Fruit fly (Drosophila melanogaster) whole organism, embryonic: ENCODE data around the gene CG3339.

ENCODE experiments used
- CG10565 ChIP-seq: fragments of 200-800 bp; sonication (Bioruptor generic); optimal IDR thresholded peaks from 3 replicates; lab custom pipeline; 2016; ENCODE audit warnings: missing biosample characterization, mild to moderate bottlenecking, missing genetic modification characterization
- CG12155 ChIP-seq: fragments of 200-800 bp; sonication (Bioruptor generic); optimal IDR thresholded peaks from 3 replicates; lab custom pipeline; 2016; ENCODE audit warnings: missing biosample characterization, missing genetic modification characterization
- CG13123 ChIP-seq: fragments of 200-800 bp; sonication (Bioruptor generic); optimal IDR thresholded peaks from 2 replicates; lab custom pipeline; 2016; ENCODE audit warnings: missing biosample characterization, missing genetic modification characterization
- CG13296 ChIP-seq: fragments of 200-800 bp; sonication (Bioruptor generic); optimal IDR thresholded peaks from 3 replicates; lab custom pipeline; 2018; ENCODE audit warnings: missing biosample characterization, mild to moderate bottlenecking, missing genetic modification characterization
- CG13424 ChIP-seq: fragments of 200-800 bp; sonication (Bioruptor generic); optimal IDR thresholded peaks from 2 replicates; lab custom pipeline; 2019; ENCODE audit warnings: missing biosample characterization, mild to moderate bottlenecking, missing genetic modification characterization, moderate library complexity
- CG15011 ChIP-seq: fragments of 200-800 bp; sonication (Bioruptor generic); optimal IDR thresholded peaks from 3 replicates; lab custom pipeline; 2018; ENCODE audit warnings: missing biosample characterization, mild to moderate bottlenecking, missing genetic modification characterization
- CG30020 ChIP-seq: fragments of 200-800 bp; optimal IDR thresholded peaks from 2 replicates; lab custom pipeline; 2019; ENCODE audit warnings: missing biosample characterization, mild to moderate bottlenecking, missing genetic modification characterization, moderate library complexity
- CG42726 ChIP-seq: fragments of 200-800 bp; sonication (Bioruptor generic); IDR thresholded peaks from 2 replicates; pipeline ENCODE4 v1.3.6; 2022; ENCODE audit warnings: missing biosample characterization, missing genetic modification characterization; ENCODE audit not compliant: partially characterized antibody
- CG4854 ChIP-seq: fragments of 200-800 bp; sonication (Bioruptor generic); optimal IDR thresholded peaks from 2 replicates; lab custom pipeline; 2016; ENCODE audit warnings: missing biosample characterization, missing genetic modification characterization, inconsistent platforms
- CG9797 ChIP-seq: fragments of 200-800 bp; sonication (Bioruptor generic); optimal IDR thresholded peaks from 3 replicates; lab custom pipeline; 2018; ENCODE audit warnings: missing biosample characterization, mild to moderate bottlenecking, missing genetic modification characterization
- E2f1 ChIP-seq: fragments of 200-800 bp; sonication (Bioruptor generic); IDR thresholded peaks from 2 replicates; pipeline ENCODE4 v1.3.6; 2022; ENCODE audit warnings: missing biosample characterization, missing genetic modification characterization
- Fer1 ChIP-seq: fragments of 200-800 bp; sonication (Bioruptor generic); optimal IDR thresholded peaks from 2 replicates; lab custom pipeline; 2017; ENCODE audit warnings: missing biosample characterization, mild to moderate bottlenecking, missing genetic modification characterization
- Gug ChIP-seq: fragments of 200-800 bp; sonication (Bioruptor generic); IDR thresholded peaks from 4 replicates; pipeline ENCODE4 v1.3.6; 2022; ENCODE audit warnings: missing biosample characterization, missing genetic modification characterization
- HmgZ ChIP-seq: fragments of 200-800 bp; sonication (Bioruptor generic); optimal IDR thresholded peaks from 2 replicates; lab custom pipeline; 2018; ENCODE audit warnings: missing biosample characterization, mild to moderate bottlenecking, missing genetic modification characterization
- Hmr ChIP-seq: fragments of 200-800 bp; sonication (Bioruptor generic); optimal IDR thresholded peaks from 3 replicates; lab custom pipeline; 2017; ENCODE audit warnings: mild to moderate bottlenecking, missing biosample characterization, missing genetic modification reagents, missing genetic modification characterization
- Hmx ChIP-seq: fragments of 200-800 bp; sonication (Bioruptor generic); optimal IDR thresholded peaks from 2 replicates; lab custom pipeline; 2016; ENCODE audit warnings: missing biosample characterization, missing genetic modification characterization
- Hr3 ChIP-seq: fragments of 200-800 bp; sonication (Bioruptor generic); optimal IDR thresholded peaks from 3 replicates; lab custom pipeline; 2016; ENCODE audit warnings: missing biosample characterization, missing genetic modification characterization
- Hr51 ChIP-seq, 2 experiments: fragments of 200-800 bp; sonication (Bioruptor generic); optimal IDR thresholded peaks; 2 replicates in 1 of 2; 3 replicates in 1 of 2; lab custom pipeline; 2016 to 2018; ENCODE audit warnings: missing biosample characterization in 2 of 2, missing genetic modification characterization in 2 of 2, mild to moderate bottlenecking in 1 of 2, moderate library complexity in 1 of 2
- Mrtf ChIP-seq: fragments of 200-800 bp; sonication (Bioruptor generic); IDR thresholded peaks from 3 replicates; pipeline ENCODE4 v1.3.6; 2022; ENCODE audit warnings: missing biosample characterization, missing genetic modification characterization
- NC2α ChIP-seq: fragments of 200-800 bp; sonication (Bioruptor generic); optimal IDR thresholded peaks from 2 replicates; lab custom pipeline; 2016; ENCODE audit warnings: missing biosample characterization, missing genetic modification characterization
- Ptx1 ChIP-seq: fragments of 200-800 bp; sonication (Bioruptor generic); IDR thresholded peaks from 2 replicates; pipeline ENCODE4 v1.3.6; 2022; ENCODE audit warnings: missing biosample characterization, missing genetic modification characterization
- Ravus ChIP-seq: fragments of 200-800 bp; sonication (Bioruptor generic); IDR thresholded peaks from 2 replicates; pipeline ENCODE4 v1.3.6; 2022; ENCODE audit warnings: missing biosample characterization, missing genetic modification characterization
- Rx ChIP-seq: fragments of 200-800 bp; sonication (Bioruptor generic); IDR thresholded peaks from 2 replicates; pipeline ENCODE4 v1.3.6; 2022; ENCODE audit warnings: missing biosample characterization, missing genetic modification characterization
- Six4 ChIP-seq: fragments of 200-800 bp; sonication (Bioruptor generic); optimal IDR thresholded peaks from 2 replicates; lab custom pipeline; 2016; ENCODE audit warnings: missing biosample characterization, missing genetic modification characterization
- Sox102F ChIP-seq: fragments of 200-800 bp; sonication (Bioruptor generic); optimal IDR thresholded peaks from 2 replicates; lab custom pipeline; 2018; ENCODE audit warnings: missing biosample characterization, mild to moderate bottlenecking, missing genetic modification characterization, moderate library complexity
- Xbp1 ChIP-seq: fragments of 200-800 bp; sonication (Bioruptor generic); optimal IDR thresholded peaks from 3 replicates; lab custom pipeline; 2016; ENCODE audit warnings: missing biosample characterization, mild to moderate bottlenecking, missing genetic modification characterization
- Xrp1 ChIP-seq: fragments of 200-800 bp; sonication (Bioruptor generic); IDR thresholded peaks from 2 replicates; pipeline ENCODE4 v1.3.6; 2022; ENCODE audit warnings: missing biosample characterization, missing genetic modification characterization
- ara ChIP-seq: fragments of 200-800 bp; sonication (Bioruptor generic); IDR thresholded peaks from 2 replicates; pipeline ENCODE4 v1.3.6; 2022; ENCODE audit warnings: missing biosample characterization, missing genetic modification characterization
- bcd ChIP-seq: fragments of 200-800 bp; sonication (Bioruptor generic); optimal IDR thresholded peaks from 2 replicates; lab custom pipeline; 2017; ENCODE audit warnings: missing biosample characterization, mild to moderate bottlenecking, missing genetic modification characterization
- chif ChIP-seq, 2 experiments: fragments of 200-800 bp; sonication (Bioruptor generic); optimal IDR thresholded peaks; 3 replicates each; lab custom pipeline; 2016; ENCODE audit warnings: missing biosample characterization in 2 of 2, missing genetic modification characterization in 2 of 2
- chm ChIP-seq: fragments of 200-800 bp; sonication (Bioruptor generic); IDR thresholded peaks from 2 replicates; pipeline ENCODE4 v1.3.6; 2022; ENCODE audit warnings: missing biosample characterization, missing genetic modification characterization
- disco-r ChIP-seq: fragments of 200-800 bp; sonication (Bioruptor generic); optimal IDR thresholded peaks from 2 replicates; lab custom pipeline; 2016; ENCODE audit warnings: missing biosample characterization, missing genetic modification characterization
- dmrt11E ChIP-seq: fragments of 200-800 bp; sonication (Bioruptor generic); optimal IDR thresholded peaks from 3 replicates; lab custom pipeline; 2018; ENCODE audit warnings: missing biosample characterization, mild to moderate bottlenecking, missing genetic modification characterization, moderate library complexity
- en ChIP-seq: fragments of 200-800 bp; sonication (Bioruptor generic); optimal IDR thresholded peaks from 2 replicates; lab custom pipeline; 2016; ENCODE audit warnings: missing biosample characterization, missing genetic modification characterization
- exex ChIP-seq: fragments of 200-800 bp; sonication (Bioruptor generic); optimal IDR thresholded peaks from 4 replicates; lab custom pipeline; 2018; ENCODE audit warnings: missing biosample characterization, mild to moderate bottlenecking, missing genetic modification characterization, moderate library complexity
- fd102C ChIP-seq: fragments of 200-800 bp; sonication (Bioruptor generic); optimal IDR thresholded peaks from 2 replicates; lab custom pipeline; 2018; ENCODE audit warnings: missing biosample characterization, mild to moderate bottlenecking, missing genetic modification characterization, moderate library complexity
- gce ChIP-seq: fragments of 200-800 bp; sonication (Bioruptor generic); IDR thresholded peaks from 3 replicates; pipeline ENCODE4 v1.3.6; 2022; ENCODE audit warnings: missing biosample characterization, missing genetic modification characterization
- gcm2 ChIP-seq: fragments of 200-800 bp; sonication (Bioruptor generic); optimal IDR thresholded peaks from 2 replicates; lab custom pipeline; 2016; ENCODE audit warnings: missing biosample characterization, missing genetic modification characterization
- gem ChIP-seq: fragments of 200-800 bp; sonication (Bioruptor generic); optimal IDR thresholded peaks from 2 replicates; lab custom pipeline; 2019; ENCODE audit warnings: missing biosample characterization, mild to moderate bottlenecking, missing genetic modification characterization, moderate library complexity
- gfzf ChIP-seq: fragments of 200-800 bp; sonication (Bioruptor generic); optimal IDR thresholded peaks from 2 replicates; lab custom pipeline; 2016; ENCODE audit warnings: missing biosample characterization, mild to moderate bottlenecking, missing genetic modification characterization, moderate library complexity
- gro ChIP-seq: fragments of 200-800 bp; sonication (Bioruptor generic); optimal IDR thresholded peaks from 2 replicates; lab custom pipeline; 2016; ENCODE audit warnings: missing biosample characterization, missing genetic modification characterization
- ham ChIP-seq: fragments of 200-800 bp; sonication (Bioruptor generic); IDR thresholded peaks from 2 replicates; pipeline ENCODE4 v1.3.6; 2022; ENCODE audit warnings: missing biosample characterization, missing genetic modification characterization
- jigr1 ChIP-seq: fragments of 200-800 bp; sonication (Bioruptor generic); IDR thresholded peaks from 3 replicates; pipeline ENCODE4 v1.3.6; 2022; ENCODE audit warnings: missing biosample characterization, missing genetic modification characterization
- maf-S ChIP-seq: fragments of 200-800 bp; sonication (Bioruptor generic); optimal IDR thresholded peaks from 2 replicates; lab custom pipeline; 2016; ENCODE audit warnings: missing biosample characterization, missing genetic modification characterization
- mirr ChIP-seq: fragments of 200-800 bp; sonication (Bioruptor generic); optimal IDR thresholded peaks from 3 replicates; lab custom pipeline; 2018; ENCODE audit warnings: missing biosample characterization, mild to moderate bottlenecking, missing genetic modification characterization
- nmo ChIP-seq: fragments of 200-800 bp; sonication (Bioruptor generic); optimal IDR thresholded peaks from 2 replicates; lab custom pipeline; 2018; ENCODE audit warnings: missing biosample characterization, mild to moderate bottlenecking, missing genetic modification characterization, moderate library complexity
- pnt ChIP-seq: fragments of 200-800 bp; sonication (Bioruptor generic); optimal IDR thresholded peaks from 3 replicates; lab custom pipeline; 2016; ENCODE audit warnings: missing biosample characterization, missing genetic modification characterization
- row ChIP-seq: fragments of 200-800 bp; sonication (Bioruptor generic); IDR thresholded peaks from 3 replicates; pipeline ENCODE4 v1.3.6; 2022; ENCODE audit warnings: missing biosample characterization, missing genetic modification characterization
- seq ChIP-seq: fragments of 200-800 bp; sonication (Bioruptor generic); IDR thresholded peaks from 2 replicates; pipeline ENCODE4 v1.3.6; 2022; ENCODE audit warnings: missing biosample characterization, missing genetic modification characterization
- tna ChIP-seq: fragments of 200-800 bp; sonication (Bioruptor generic); IDR thresholded peaks from 2 replicates; pipeline ENCODE4 v1.3.6; 2022; ENCODE audit warnings: missing biosample characterization, missing genetic modification characterization; ENCODE audit not compliant: partially characterized antibody
- unc-4 ChIP-seq: fragments of 200-800 bp; sonication (Bioruptor generic); IDR thresholded peaks from 2 replicates; pipeline ENCODE4 v1.3.6; 2022; ENCODE audit warnings: missing biosample characterization, missing genetic modification characterization; ENCODE audit not compliant: partially characterized antibody

The CG3339 gene

DNA sequence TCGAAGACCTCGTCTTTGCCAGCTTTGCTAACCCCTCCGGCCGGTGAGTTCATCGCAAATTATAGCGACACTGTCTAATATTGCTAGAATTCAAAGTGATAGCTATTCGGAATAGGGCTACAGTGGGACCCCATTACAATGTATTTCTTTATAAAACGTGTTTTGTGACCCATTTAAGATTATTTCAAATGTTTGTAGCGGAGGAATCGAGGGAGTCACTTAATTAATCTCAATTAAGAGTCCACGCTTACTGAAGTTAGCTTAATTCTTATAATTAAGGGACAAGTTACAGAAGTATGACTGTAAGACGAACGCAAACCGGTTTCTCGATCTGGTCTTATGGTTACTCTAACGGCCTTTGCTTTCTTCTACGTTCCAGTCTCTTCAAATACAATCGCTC, 32.5 kb downstream of the CG3339 start (continued):
- TF ChIP-seq Ravus (GFP tag; lab: Robert Waterston, UW) (no peak), Rx (GFP tag; lab: Robert Waterston, UW) (no peak), Six4 (GFP tag; lab: Kevin White, UChicago) (peak; percentile 5), unc-4 (GFP tag; lab: Robert Waterston, UW) (no peak), dmrt11E (peak; percentile 27), E2f1 (GFP tag; lab: Robert Waterston, UW) (0 out of 2 replicates have a peak, but pooled peaks have one; percentile 19), row (peak; percentile 77), CG30020 (no peak), CG42726 (GFP tag; lab: Robert Waterston, UW) (no peak), gcm2 (GFP tag; lab: Kevin White, UChicago) (no peak), nmo (peak; percentile 37), gro (GFP tag; lab: Kevin White, UChicago) (peak; percentile 1), Hmr (GFP tag; lab: Kevin White, UChicago) (peak; percentile 29), CG12155 (GFP tag; lab: Kevin White, UChicago) (no peak), en (GFP tag; lab: Kevin White, UChicago) (no peak), maf-S (GFP tag; lab: Kevin White, UChicago) (no peak), chif (GFP tag; optimal IDR thresholded peaks at IDR 0.05; lab: Kevin White, UChicago) (no peak), Ptx1 (GFP tag; lab: Robert Waterston, UW) (peak; percentile 31; the same call in 1 of the 2 replicates), NC2α (GFP tag; lab: Kevin White, UChicago) (no peak), CG13123 (no peak), pnt (GFP tag; lab: Kevin White, UChicago) (peak; percentile 10), fd102C (GFP tag; lab: Kevin White, UChicago) (no peak), ara (GFP tag; lab: Robert Waterston, UW) (peak; percentile 39; the same call in 1 of the 2 replicates), CG13296 (GFP tag; lab: Kevin White, UChicago) (peak; percentile 10), exex (no peak), mirr (GFP tag; lab: Kevin White, UChicago) (no peak), CG4854 (GFP tag; lab: Kevin White, UChicago) (no peak), ham (GFP tag; lab: Robert Waterston, UW) (no peak), HmgZ (tag; lab: Kevin White, UChicago) (peak; percentile 10), CG10565 (GFP tag; lab: Kevin White, UChicago) (no peak), gce (GFP tag; lab: Robert Waterston, UW) (no peak), Mrtf (GFP tag; lab: Robert Waterston, UW) (0 out of 3 replicates have a peak, but pooled peaks have one; percentile 51), CG15011 (GFP tag; lab: Kevin White, UChicago) (no peak), Gug (GFP tag; lab: Robert Waterston, UW) (peak; percentile 7; the same call in 1 of the 4 replicates), jigr1 (GFP tag; lab: Robert Waterston, UW) (no peak), gem (tag; lab: Kevin White, UChicago) (peak; percentile 64), Hmx (GFP tag; lab: Kevin White, UChicago) (no peak), Xbp1 (GFP tag; lab: Kevin White, UChicago) (peak; percentile 30), Hr51 (GFP tag; optimal IDR thresholded peaks at IDR 0.05; lab: Kevin White, UChicago) (peak in 1 of 2 experiments; percentile 1), gfzf (no peak), CG13424 (tag; lab: Kevin White, UChicago) (peak; percentile 33), Fer1 (peak; percentile 51), chm (GFP tag; lab: Robert Waterston, UW) (0 out of 2 replicates have a peak, but pooled peaks have one; percentile 21), tna (GFP tag; lab: Robert Waterston, UW) (no peak), Xrp1 (GFP tag; lab: Robert Waterston, UW) (peak; percentile 53; the same call in 1 of the 2 replicates), bcd (peak; percentile 49), Hr3 (GFP tag; lab: Kevin White, UChicago) (no peak), seq (GFP tag; lab: Robert Waterston, UW) (no peak), CG9797 (GFP tag; lab: Kevin White, UChicago) (no peak), disco-r (GFP tag; lab: Kevin White, UChicago) (no peak), Sox102F (GFP tag; lab: Kevin White, UChicago) (peak; percentile 23)
